Fruit fly (Drosophila melanogaster) whole organism, wandering third instar larva: ENCODE measurements around the gene CG7631.
"Not testable (repeated sequence)": the region's sequence is repeated elsewhere in the genome, so short reads cannot be mapped to it uniquely, and the experiment has no call there.

Source experiments
- Abd-B ChIP-seq: fragments of >200 bp; optimal IDR thresholded peaks from 2 replicates; lab custom pipeline; 2017; ENCODE audit warnings: missing biosample characterization, missing genetic modification characterization
- Sp1 ChIP-seq: fragments of 200-800 bp; sonication (Bioruptor generic); optimal IDR thresholded peaks from 3 replicates; lab custom pipeline; 2019; ENCODE audit warnings: missing biosample characterization, mild to moderate bottlenecking, missing genetic modification characterization, moderate library complexity
- dsf ChIP-seq: sonication (Bioruptor generic); optimal IDR thresholded peaks from 2 replicates; lab custom pipeline; 2016; ENCODE audit warnings: missing biosample characterization, missing genetic modification characterization, borderline replicate concordance
- pan ChIP-seq: fragments of >200 bp; optimal IDR thresholded peaks from 2 replicates; lab custom pipeline; 2017
- psq ChIP-seq: fragments of 200-800 bp; sonication (Bioruptor generic); optimal IDR thresholded peaks from 3 replicates; lab custom pipeline; 2017; ENCODE audit warnings: missing biosample characterization, mild to moderate bottlenecking, missing genetic modification characterization, moderate library complexity

DNA sequence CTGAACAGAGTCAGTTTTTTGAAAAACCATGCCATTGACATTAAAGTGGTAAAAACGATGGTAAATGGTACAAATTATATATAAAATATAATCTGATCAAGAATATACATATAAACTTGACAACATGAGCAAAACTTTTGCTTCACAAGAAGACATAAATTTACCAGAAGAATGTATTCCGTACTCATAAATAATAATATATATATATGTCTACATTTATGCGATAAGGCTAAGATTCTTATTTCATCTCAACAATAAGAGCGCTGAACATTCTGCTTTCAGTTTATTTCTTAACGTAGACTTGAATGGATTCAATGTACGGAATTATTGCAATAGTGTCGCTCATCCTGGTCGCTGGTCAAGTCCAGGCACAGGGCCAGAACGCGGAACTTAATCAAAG is 32.3 kb downstream of the CG7631 start, which contains the start of gene CG18477:
- TF ChIP-seq psq; pan (lab: Kevin White, UChicago); Abd-B; Sp1 (GFP tag; lab: Kevin White, UChicago); dsf: not testable (repeated sequence)
